Fruit fly (Drosophila melanogaster) whole organism, embryonic: ENCODE results near the gene CG18269.

Source experiments
- CG10366 ChIP-seq: fragments of 200-800 bp; sonication (Bioruptor generic); IDR thresholded peaks from 2 replicates; pipeline ENCODE4 v1.3.6; 2022; ENCODE audit warnings: missing biosample characterization, missing genetic modification characterization
- CG11456 ChIP-seq: fragments of 200-800 bp; sonication (Bioruptor generic); IDR thresholded peaks from 3 replicates; pipeline ENCODE4 v1.3.6; 2022; ENCODE audit warnings: missing biosample characterization, missing genetic modification characterization
- CG11695 ChIP-seq: fragments of 200-800 bp; sonication (Bioruptor generic); IDR thresholded peaks from 3 replicates; pipeline ENCODE4 v1.3.6; 2022; ENCODE audit warnings: missing biosample characterization, missing genetic modification characterization
- CG12391 ChIP-seq: fragments of 200-800 bp; sonication (Bioruptor generic); optimal IDR thresholded peaks from 3 replicates; lab custom pipeline; 2018; ENCODE audit warnings: missing biosample characterization, mild to moderate bottlenecking, missing genetic modification characterization, moderate library complexity
- CG17328 ChIP-seq: fragments of 200-800 bp; sonication (Bioruptor generic); IDR thresholded peaks from 2 replicates; pipeline ENCODE4 v1.3.6; 2022; ENCODE audit warnings: missing biosample characterization, missing genetic modification characterization
- CG17829 ChIP-seq: fragments of 200-800 bp; optimal IDR thresholded peaks from 2 replicates; lab custom pipeline; 2019; ENCODE audit warnings: missing biosample characterization, mild to moderate bottlenecking, missing genetic modification characterization, moderate library complexity
- CG18011 ChIP-seq: fragments of 200-800 bp; sonication (Bioruptor generic); optimal IDR thresholded peaks from 2 replicates; lab custom pipeline; 2017; ENCODE audit warnings: missing biosample characterization, missing genetic modification characterization, mild to moderate bottlenecking, moderate library complexity, missing genotype
- CG2116 ChIP-seq: fragments of 200-800 bp; sonication (Bioruptor generic); optimal IDR thresholded peaks from 3 replicates; lab custom pipeline; 2018; ENCODE audit warnings: missing biosample characterization, mild to moderate bottlenecking, missing genetic modification characterization
- CG2875 ChIP-seq: fragments of 200-800 bp; sonication (Bioruptor generic); optimal IDR thresholded peaks from 2 replicates; lab custom pipeline; 2017; ENCODE audit warnings: missing biosample characterization, mild to moderate bottlenecking, missing genetic modification characterization, missing genetic modification reagents
- CG31388 ChIP-seq: fragments of 200-800 bp; sonication (Bioruptor generic); optimal IDR thresholded peaks from 2 replicates; lab custom pipeline; 2016; ENCODE audit warnings: missing biosample characterization, missing genetic modification characterization
- CG31441 ChIP-seq: fragments of 200-800 bp; sonication (Bioruptor generic); IDR thresholded peaks from 2 replicates; pipeline ENCODE4 v1.3.6; 2022; ENCODE audit warnings: missing biosample characterization, missing genetic modification characterization
- CG32767 ChIP-seq: fragments of 200-800 bp; sonication (Bioruptor generic); IDR thresholded peaks from 2 replicates; pipeline ENCODE4 v1.3.6; 2022; ENCODE audit warnings: missing biosample characterization, missing genetic modification characterization
- CG34376 ChIP-seq: fragments of 200-800 bp; sonication (Bioruptor generic); optimal IDR thresholded peaks from 2 replicates; lab custom pipeline; 2018; ENCODE audit warnings: missing biosample characterization, mild to moderate bottlenecking, missing genetic modification characterization
- CG34422 ChIP-seq: fragments of 200-800 bp; sonication (Bioruptor generic); IDR thresholded peaks from 3 replicates; pipeline ENCODE4 v1.3.6; 2022; ENCODE audit warnings: missing biosample characterization, missing genetic modification characterization
- CG43689 ChIP-seq: fragments of 200-800 bp; sonication (Bioruptor generic); IDR thresholded peaks from 2 replicates; pipeline ENCODE4 v1.3.6; 2022; ENCODE audit warnings: missing biosample characterization, missing genetic modification characterization
- CG7271 ChIP-seq: fragments of 200-800 bp; sonication (Bioruptor generic); optimal IDR thresholded peaks from 2 replicates; lab custom pipeline; 2018; ENCODE audit warnings: missing biosample characterization, mild to moderate bottlenecking, missing genetic modification characterization, moderate library complexity
- CG7556 ChIP-seq: fragments of 200-800 bp; sonication (Bioruptor generic); optimal IDR thresholded peaks from 2 replicates; lab custom pipeline; 2017; ENCODE audit warnings: missing biosample characterization, mild to moderate bottlenecking, missing genetic modification characterization
- CG7839 ChIP-seq: fragments of 200-800 bp; sonication (Bioruptor generic); optimal IDR thresholded peaks from 3 replicates; lab custom pipeline; 2018; ENCODE audit warnings: missing biosample characterization, mild to moderate bottlenecking, missing genetic modification characterization, moderate library complexity
- CG8944 ChIP-seq: fragments of 200-800 bp; sonication (Bioruptor generic); optimal IDR thresholded peaks from 3 replicates; lab custom pipeline; 2016; ENCODE audit warnings: missing biosample characterization, missing genetic modification characterization
- CG9817 ChIP-seq: fragments of 200-800 bp; sonication (Bioruptor generic); optimal IDR thresholded peaks from 2 replicates; lab custom pipeline; 2018; ENCODE audit warnings: missing biosample characterization, mild to moderate bottlenecking, missing genetic modification characterization, moderate library complexity
- CG9932 ChIP-seq: fragments of 200-800 bp; sonication (Bioruptor generic); IDR thresholded peaks from 2 replicates; pipeline ENCODE4 v1.3.6; 2022; ENCODE audit warnings: missing biosample characterization, missing genetic modification characterization
- Camta ChIP-seq: fragments of 200-800 bp; sonication (Bioruptor generic); optimal IDR thresholded peaks from 2 replicates; lab custom pipeline; 2016; ENCODE audit warnings: missing biosample characterization, missing genetic modification characterization
- Dp ChIP-seq: fragments of 200-800 bp; sonication (Bioruptor generic); optimal IDR thresholded peaks from 2 replicates; lab custom pipeline; 2018; ENCODE audit warnings: missing biosample characterization, mild to moderate bottlenecking, missing genetic modification characterization, moderate library complexity
- Fer2 ChIP-seq: fragments of 200-800 bp; sonication (Bioruptor generic); optimal IDR thresholded peaks from 2 replicates; lab custom pipeline; 2018; ENCODE audit warnings: missing biosample characterization, mild to moderate bottlenecking, missing genetic modification characterization, moderate library complexity
- H15 ChIP-seq: fragments of 200-800 bp; sonication (Bioruptor generic); IDR thresholded peaks from 3 replicates; pipeline ENCODE4 v1.3.6; 2022; ENCODE audit warnings: missing biosample characterization, missing genetic modification characterization
- HHEX ChIP-seq: fragments of 200-800 bp; sonication (Bioruptor generic); optimal IDR thresholded peaks from 3 replicates; lab custom pipeline; 2017; ENCODE audit warnings: missing biosample characterization, mild to moderate bottlenecking, missing genetic modification characterization, missing genetic modification reagents
- Hr39 ChIP-seq: fragments of >200 bp; optimal IDR thresholded peaks from 2 replicates; lab custom pipeline; 2017
- Hsf ChIP-seq: fragments of 200-800 bp; sonication (Bioruptor generic); optimal IDR thresholded peaks from 3 replicates; lab custom pipeline; 2016; ENCODE audit warnings: missing biosample characterization, missing genetic modification characterization
- Meics ChIP-seq: fragments of 200-800 bp; sonication (Bioruptor generic); optimal IDR thresholded peaks from 2 replicates; lab custom pipeline; 2017; ENCODE audit warnings: missing biosample characterization, mild to moderate bottlenecking, missing genetic modification characterization
- Neu2 ChIP-seq: fragments of 200-800 bp; sonication (Bioruptor generic); optimal IDR thresholded peaks from 3 replicates; lab custom pipeline; 2016; ENCODE audit warnings: missing biosample characterization, missing genetic modification characterization, borderline replicate concordance
- Scr ChIP-seq: fragments of 200-800 bp; sonication (Bioruptor generic); IDR thresholded peaks from 2 replicates; pipeline ENCODE4 v1.3.6; 2022; ENCODE audit warnings: missing biosample characterization, missing genetic modification characterization; ENCODE audit not compliant: partially characterized antibody
- Sry-δ ChIP-seq: fragments of 200-800 bp; sonication (Bioruptor generic); optimal IDR thresholded peaks from 2 replicates; lab custom pipeline; 2016; ENCODE audit warnings: missing biosample characterization, missing genetic modification characterization
- Tbp ChIP-seq: fragments of >200 bp; optimal IDR thresholded peaks from 2 replicates; lab custom pipeline; 2018; ENCODE audit warnings: missing biosample characterization, missing genetic modification characterization
- ap ChIP-seq: fragments of 200-800 bp; sonication (Bioruptor generic); IDR thresholded peaks from 2 replicates; pipeline ENCODE4 v1.3.6; 2022; ENCODE audit warnings: missing biosample characterization, missing genetic modification characterization
- bab2 ChIP-seq: fragments of 200-800 bp; sonication (Bioruptor generic); optimal IDR thresholded peaks from 2 replicates; lab custom pipeline; 2016; ENCODE audit warnings: missing biosample characterization, missing genetic modification characterization
- bcd ChIP-seq: fragments of 200-800 bp; sonication (Bioruptor generic); optimal IDR thresholded peaks from 2 replicates; lab custom pipeline; 2017; ENCODE audit warnings: missing biosample characterization, mild to moderate bottlenecking, missing genetic modification characterization
- cato ChIP-seq: fragments of 200-800 bp; sonication (Bioruptor generic); optimal IDR thresholded peaks from 2 replicates; lab custom pipeline; 2016; ENCODE audit warnings: missing biosample characterization, missing genetic modification characterization, borderline replicate concordance
- da ChIP-seq: fragments of 200-800 bp; sonication (Bioruptor generic); optimal IDR thresholded peaks from 2 replicates; lab custom pipeline; 2016; ENCODE audit warnings: missing biosample characterization, missing genetic modification characterization
- ewg ChIP-seq: fragments of 200-800 bp; sonication (Bioruptor generic); optimal IDR thresholded peaks from 3 replicates; lab custom pipeline; 2017; ENCODE audit warnings: mild to moderate bottlenecking, missing biosample characterization, missing genetic modification reagents, missing genetic modification characterization
- inv ChIP-seq: fragments of 200-800 bp; sonication (Bioruptor generic); IDR thresholded peaks from 2 replicates; pipeline ENCODE4 v1.3.6; 2022; ENCODE audit warnings: missing biosample characterization, missing genetic modification characterization; ENCODE audit not compliant: partially characterized antibody
- kah ChIP-seq: fragments of 200-800 bp; sonication (Bioruptor generic); optimal IDR thresholded peaks from 2 replicates; lab custom pipeline; 2018; ENCODE audit warnings: missing biosample characterization, mild to moderate bottlenecking, missing genetic modification characterization
- lab ChIP-seq: fragments of 200-800 bp; sonication (Bioruptor generic); optimal IDR thresholded peaks from 3 replicates; lab custom pipeline; 2017; ENCODE audit warnings: missing biosample characterization, missing genetic modification characterization, mild to moderate bottlenecking, moderate library complexity, missing genetic modification reagents
- nerfin-1 ChIP-seq: fragments of 200-800 bp; sonication (Bioruptor generic); optimal IDR thresholded peaks from 3 replicates; lab custom pipeline; 2019; ENCODE audit warnings: missing biosample characterization, mild to moderate bottlenecking, missing genetic modification characterization, moderate library complexity
- phol ChIP-seq: fragments of 200-800 bp; sonication (Bioruptor generic); optimal IDR thresholded peaks from 3 replicates; lab custom pipeline; 2018; ENCODE audit warnings: missing biosample characterization, mild to moderate bottlenecking, missing genetic modification characterization, moderate library complexity
- ranshi ChIP-seq: fragments of 200-800 bp; sonication (Bioruptor generic); IDR thresholded peaks from 2 replicates; pipeline ENCODE4 v1.3.6; 2022; ENCODE audit warnings: missing biosample characterization, missing genetic modification characterization
- repo ChIP-seq: fragments of 200-800 bp; sonication (Bioruptor generic); optimal IDR thresholded peaks from 2 replicates; lab custom pipeline; 2016; ENCODE audit warnings: missing biosample characterization, missing genetic modification characterization
- sd ChIP-seq: fragments of 200-800 bp; sonication (Bioruptor generic); optimal IDR thresholded peaks from 3 replicates; lab custom pipeline; 2018; ENCODE audit warnings: missing biosample characterization, mild to moderate bottlenecking, missing genetic modification characterization, moderate library complexity
- slou ChIP-seq: fragments of 200-800 bp; sonication (Bioruptor generic); optimal IDR thresholded peaks from 3 replicates; lab custom pipeline; 2016; ENCODE audit warnings: missing biosample characterization, missing genetic modification characterization
- zf30C ChIP-seq: fragments of 200-800 bp; sonication (Bioruptor generic); optimal IDR thresholded peaks from 3 replicates; lab custom pipeline; 2018; ENCODE audit warnings: missing biosample characterization, mild to moderate bottlenecking, missing genetic modification characterization

CG18269 gene

DNA sequence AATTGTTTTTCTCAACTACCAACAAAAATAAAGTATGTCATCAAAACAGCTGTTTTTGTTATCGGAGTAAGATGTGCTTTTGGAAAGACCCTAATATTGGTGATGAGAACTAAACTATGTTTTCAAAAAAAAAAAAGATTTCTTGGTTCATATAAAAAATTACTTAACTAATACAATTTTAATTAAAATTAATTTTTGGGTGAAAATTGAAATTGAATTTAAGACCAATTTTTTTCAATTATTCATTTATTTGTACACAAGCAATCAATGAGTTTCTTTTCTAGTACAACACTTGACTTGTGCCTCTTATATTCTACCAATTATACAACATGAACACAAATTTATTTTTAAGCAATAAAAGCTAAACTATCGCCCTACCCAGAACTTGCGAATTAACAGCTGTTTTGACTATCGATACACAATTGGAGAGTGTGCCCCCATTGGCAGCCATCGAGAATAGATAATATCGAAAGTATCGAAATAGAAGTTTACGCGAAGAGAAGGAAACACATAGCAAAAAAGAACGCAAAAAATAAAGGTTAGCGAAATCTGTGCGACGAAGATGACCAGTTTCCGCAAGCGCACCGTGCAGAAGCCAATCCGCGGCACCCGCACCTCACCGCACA is 27.7 kb upstream of the CG18269 start, which contains the start of the genes Vps52 and Elp4 (continued):
- TF ChIP-seq Neu2 (GFP tag; lab: Kevin White, UChicago) (no peak), Dp (GFP tag; lab: Kevin White, UChicago) (peak; percentile 30), CG43689 (GFP tag; lab: Robert Waterston, UW) (no peak), nerfin-1 (tag; lab: Kevin White, UChicago) (peak; percentile 68), slou (GFP tag; lab: Kevin White, UChicago) (peak; percentile 79), CG2875 (peak; percentile 16), da (no peak), CG8944 (GFP tag; lab: Kevin White, UChicago) (peak; percentile 25), CG11456 (GFP tag; lab: Robert Waterston, UW) (peak; percentile 74; the same call in 2 of the 3 replicates), CG32767 (GFP tag; lab: Robert Waterston, UW) (peak; percentile 65; the same call in 1 of the 2 replicates), CG7839 (tag; lab: Kevin White, UChicago) (peak; percentile 84), CG31388 (GFP tag; lab: Kevin White, UChicago) (peak; percentile 37), H15 (GFP tag; lab: Robert Waterston, UW) (peak; percentile 59; the same call in 1 of the 3 replicates), kah (GFP tag; lab: Kevin White, UChicago) (peak; percentile 2), CG18011 (GFP tag; lab: Kevin White, UChicago) (peak; percentile 40), ranshi (GFP tag; lab: Robert Waterston, UW) (peak; percentile 57; the same call in 1 of the 2 replicates), CG9932 (GFP tag; lab: Robert Waterston, UW) (peak; percentile 76), ap (GFP tag; lab: Robert Waterston, UW) (peak; percentile 19; the same call in 1 of the 2 replicates), Scr (GFP tag; lab: Robert Waterston, UW) (peak; percentile 77), zf30C (GFP tag; lab: Kevin White, UChicago) (no peak), CG7556 (GFP tag; lab: Kevin White, UChicago) (peak; percentile 81), CG9817 (tag; lab: Kevin White, UChicago) (peak; percentile 75), CG10366 (GFP tag; lab: Robert Waterston, UW) (peak; percentile 57), CG12391 (tag; lab: Kevin White, UChicago) (peak; percentile 90), lab (GFP tag; lab: Kevin White, UChicago) (no peak), CG34422 (GFP tag; lab: Robert Waterston, UW) (peak; percentile 65; the same call in 1 of the 3 replicates), HHEX (peak; percentile 63), phol (peak; percentile 85), CG11695 (peak; percentile 68; the same call in 2 of the 3 replicates), CG31441 (GFP tag; lab: Robert Waterston, UW) (no peak; the same call in 1 of the 2 replicates), CG7271 (tag; lab: Kevin White, UChicago) (peak; percentile 28), ewg (GFP tag; lab: Kevin White, UChicago) (peak; percentile 32), Fer2 (tag; lab: Kevin White, UChicago) (peak; percentile 71), bcd (GFP tag; lab: Kevin White, UChicago) (peak; percentile 71), CG17328 (GFP tag; lab: Robert Waterston, UW) (peak; percentile 58), Meics (peak; percentile 77), repo (GFP tag; lab: Kevin White, UChicago) (no peak), Hr39 (lab: Kevin White, UChicago) (no peak), inv (GFP tag; lab: Robert Waterston, UW) (peak; percentile 64), CG34376 (GFP tag; lab: Kevin White, UChicago) (peak; percentile 49), Camta (GFP tag; lab: Kevin White, UChicago) (peak; percentile 51), CG17829 (tag; lab: Kevin White, UChicago) (peak; percentile 80), Hsf (peak; percentile 73), Sry-δ (GFP tag; lab: Kevin White, UChicago) (peak; percentile 76), bab2 (peak; percentile 49), sd (tag; lab: Kevin White, UChicago) (no peak), cato (peak; percentile 51), CG2116 (GFP tag; lab: Kevin White, UChicago) (peak; percentile 86), Tbp (GFP tag; lab: Kevin White, UChicago) (no peak)
